Worm (Caenorhabditis elegans) whole organism, mixed stage, embryonic: ENCODE measurements around the gene Y22D7AR.14.

Experiments used
- M03D4.4 ChIP-seq: sonication (generic microtip); optimal IDR thresholded peaks from 2 replicates; lab custom pipeline; 2017; ENCODE audit warnings: mild to moderate bottlenecking, missing genetic modification characterization, missing compliant biosample characterization
- bed-3 ChIP-seq: fragments of 200-800 bp; sonication (Bioruptor generic); optimal IDR thresholded peaks from 3 replicates; lab custom pipeline; 2018; ENCODE audit warnings: mild to moderate bottlenecking, missing genetic modification characterization, moderate library complexity, missing compliant biosample characterization
- blmp-1 ChIP-seq: fragments of 150-350 bp; optimal IDR thresholded peaks from 2 replicates; lab custom pipeline; 2014; ENCODE audit warnings: missing biosample characterization, missing genetic modification characterization
- ceh-39 ChIP-seq: fragments of 150-350 bp; optimal IDR thresholded peaks from 2 replicates; lab custom pipeline; 2014; ENCODE audit warnings: missing biosample characterization, missing genetic modification characterization
- ceh-43 ChIP-seq: fragments of 200-800 bp; sonication (Bioruptor generic); optimal IDR thresholded peaks from 2 replicates; lab custom pipeline; 2018; ENCODE audit warnings: mild to moderate bottlenecking, missing genetic modification characterization, moderate library complexity, missing compliant biosample characterization
- ceh-83 ChIP-seq: fragments of 200-800 bp; sonication (Bioruptor generic); optimal IDR thresholded peaks from 2 replicates; lab custom pipeline; 2018; ENCODE audit warnings: mild to moderate bottlenecking, missing genetic modification characterization, missing compliant biosample characterization
- ces-1 ChIP-seq: fragments of 150-350 bp; optimal IDR thresholded peaks from 2 replicates; lab custom pipeline; 2014; ENCODE audit warnings: missing biosample characterization, missing genetic modification reagents, missing genetic modification characterization
- cnd-1 ChIP-seq: fragments of 200-800 bp; sonication (Bioruptor generic); optimal IDR thresholded peaks from 2 replicates; lab custom pipeline; 2018; ENCODE audit warnings: mild to moderate bottlenecking, missing genetic modification characterization, missing compliant biosample characterization
- drap-1 ChIP-seq: fragments of 200-800 bp; sonication (Bioruptor generic); optimal IDR thresholded peaks from 3 replicates; lab custom pipeline; 2018; ENCODE audit warnings: mild to moderate bottlenecking, missing genetic modification characterization, missing compliant biosample characterization
- elt-1 ChIP-seq: sonication (generic microtip); optimal IDR thresholded peaks from 2 replicates; lab custom pipeline; 2017; ENCODE audit warnings: missing genetic modification characterization, mild to moderate bottlenecking, missing compliant biosample characterization, antibody characterized with exemption, moderate library complexity, borderline replicate concordance; ENCODE audit not compliant: insufficient read depth
- elt-3 ChIP-seq: fragments of 150-350 bp; optimal IDR thresholded peaks from 2 replicates; lab custom pipeline; 2014; ENCODE audit warnings: missing biosample characterization, missing genetic modification characterization
- flh-1 ChIP-seq: fragments of 200-800 bp; sonication (Bioruptor generic); optimal IDR thresholded peaks from 2 replicates; lab custom pipeline; 2018; ENCODE audit warnings: mild to moderate bottlenecking, missing genetic modification characterization, moderate library complexity, missing compliant biosample characterization
- ham-2 ChIP-seq: fragments of 200-800 bp; sonication (Bioruptor generic); optimal IDR thresholded peaks from 2 replicates; lab custom pipeline; 2018; ENCODE audit warnings: mild to moderate bottlenecking, missing genetic modification characterization, missing compliant biosample characterization
- hlh-1 ChIP-seq: fragments of 150-350 bp; optimal IDR thresholded peaks from 2 replicates; lab custom pipeline; 2014; ENCODE audit warnings: missing biosample characterization, missing genetic modification reagents, missing genetic modification characterization
- lin-13 ChIP-seq: fragments of 150-350 bp; optimal IDR thresholded peaks from 2 replicates; lab custom pipeline; 2014; ENCODE audit warnings: missing biosample characterization, missing genetic modification characterization
- lin-32 ChIP-seq: fragments of 200-800 bp; sonication (Bioruptor generic); optimal IDR thresholded peaks from 2 replicates; lab custom pipeline; 2018; ENCODE audit warnings: mild to moderate bottlenecking, missing genetic modification characterization, missing compliant biosample characterization
- lsy-2 ChIP-seq: fragments of 150-350 bp; optimal IDR thresholded peaks from 2 replicates; lab custom pipeline; 2014; ENCODE audit warnings: missing biosample characterization, missing genetic modification characterization
- mab-5 ChIP-seq: fragments of 150-350 bp; optimal IDR thresholded peaks from 2 replicates; lab custom pipeline; 2014; ENCODE audit warnings: missing biosample characterization, missing genetic modification characterization
- mep-1 ChIP-seq: fragments of 150-350 bp; optimal IDR thresholded peaks from 2 replicates; lab custom pipeline; 2017; ENCODE audit warnings: missing biosample characterization, missing genetic modification reagents, missing genetic modification characterization, inconsistent platforms
- mls-2 ChIP-seq: sonication (generic microtip); optimal IDR thresholded peaks from 2 replicates; lab custom pipeline; 2016; ENCODE audit warnings: mild to moderate bottlenecking, missing genetic modification characterization, moderate library complexity, missing compliant biosample characterization
- nhr-12 ChIP-seq: fragments of 150-350 bp; optimal IDR thresholded peaks from 2 replicates; lab custom pipeline; 2014; ENCODE audit warnings: missing biosample characterization, missing genetic modification characterization
- nhr-2 ChIP-seq: fragments of 150-350 bp; optimal IDR thresholded peaks from 2 replicates; lab custom pipeline; 2014; ENCODE audit warnings: missing biosample characterization, missing genetic modification characterization
- nhr-237 ChIP-seq: fragments of 150-350 bp; optimal IDR thresholded peaks from 2 replicates; lab custom pipeline; 2014; ENCODE audit warnings: missing biosample characterization, missing genetic modification characterization
- nhr-28 ChIP-seq: fragments of 150-350 bp; optimal IDR thresholded peaks from 2 replicates; lab custom pipeline; 2014; ENCODE audit warnings: missing biosample characterization, missing genetic modification characterization
- nhr-76 ChIP-seq: sonication (generic microtip); optimal IDR thresholded peaks from 2 replicates; lab custom pipeline; 2017; ENCODE audit warnings: missing biosample characterization, missing genetic modification characterization
- pha-4 ChIP-seq: fragments of 150-350 bp; optimal IDR thresholded peaks from 2 replicates; lab custom pipeline; 2018; ENCODE audit warnings: missing biosample characterization, missing genetic modification reagents, missing genetic modification characterization
- sem-2 ChIP-seq: fragments of 200-800 bp; sonication (Bioruptor generic); optimal IDR thresholded peaks from 2 replicates; lab custom pipeline; 2018; ENCODE audit warnings: mild to moderate bottlenecking, missing genetic modification characterization, missing compliant biosample characterization
- snpc-4 ChIP-seq: fragments of 150-350 bp; optimal IDR thresholded peaks from 2 replicates; lab custom pipeline; 2014; ENCODE audit warnings: missing biosample characterization, missing genetic modification characterization
- sptf-1 ChIP-seq: sonication (generic microtip); optimal IDR thresholded peaks from 2 replicates; lab custom pipeline; 2017; ENCODE audit warnings: mild to moderate bottlenecking, missing genetic modification characterization, moderate library complexity, missing compliant biosample characterization
- tbx-8 ChIP-seq: fragments of 200-800 bp; sonication (Bioruptor generic); optimal IDR thresholded peaks from 2 replicates; lab custom pipeline; 2018; ENCODE audit warnings: mild to moderate bottlenecking, missing genetic modification characterization, moderate library complexity, missing compliant biosample characterization
- unc-120 ChIP-seq: sonication (generic microtip); optimal IDR thresholded peaks from 2 replicates; lab custom pipeline; 2017; ENCODE audit warnings: missing genetic modification characterization, missing compliant biosample characterization; ENCODE audit not compliant: poor library complexity, severe bottlenecking
- unc-39 ChIP-seq: fragments of 150-350 bp; optimal IDR thresholded peaks from 2 replicates; lab custom pipeline; 2014; ENCODE audit warnings: missing biosample characterization, missing genetic modification characterization
- unc-62 ChIP-seq: fragments of 150-350 bp; optimal IDR thresholded peaks from 2 replicates; lab custom pipeline; 2014; ENCODE audit warnings: missing biosample characterization, missing genetic modification reagents, missing genetic modification characterization
- zip-8 ChIP-seq: fragments of 150-350 bp; optimal IDR thresholded peaks from 2 replicates; lab custom pipeline; 2014; ENCODE audit warnings: missing biosample characterization, missing genetic modification characterization
- ztf-11 ChIP-seq: fragments of 150-350 bp; optimal IDR thresholded peaks from 2 replicates; lab custom pipeline; 2014; ENCODE audit warnings: missing biosample characterization, missing genetic modification characterization

Gene Y22D7AR.14

DNA sequence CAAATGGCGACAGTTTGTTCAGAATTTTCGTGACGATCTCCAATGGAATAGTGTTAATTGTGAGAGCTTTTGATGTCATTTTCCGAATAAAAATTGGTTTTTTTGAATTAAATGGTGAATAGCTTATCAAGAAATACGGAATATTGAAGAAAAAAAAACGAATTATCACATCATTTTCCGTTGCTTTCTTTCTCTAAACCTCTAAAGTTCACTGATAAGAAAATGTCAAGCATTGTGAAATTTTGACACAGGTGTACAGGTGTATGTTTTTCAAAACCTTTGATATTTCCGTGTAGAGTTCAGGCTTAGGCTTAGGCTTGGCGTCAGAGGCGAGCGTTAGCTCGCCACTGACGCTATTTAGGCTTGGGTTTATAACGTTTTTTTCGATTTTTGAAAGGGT lies 9.0 kb upstream of the Y22D7AR.14 start, which contains the start of gene fbxa-74:
fbxa-74 (minus strand) TSS at position 145 of the 400 bp plus-strand sequence.
- TF ChIP-seq blmp-1 (no peak), nhr-2 (tag; lab: Kevin White, UChicago) (no peak), lin-32 (no peak), sem-2 (GFP tag; lab: Kevin White, UChicago) (no peak), lin-13 (tag; lab: Kevin White, UChicago) (no peak), elt-3 (tag; lab: Kevin White, UChicago) (no peak), ztf-11 (no peak), unc-39 (tag; lab: Kevin White, UChicago) (no peak), mab-5 (tag; lab: Kevin White, UChicago) (no peak), nhr-76 (no peak), ces-1 (no peak), snpc-4 (no peak), hlh-1 (tag; lab: Kevin White, UChicago) (no peak), mep-1 (tag; lab: Kevin White, UChicago) (no peak), unc-120 (tag; lab: Kevin White, UChicago) (no peak), pha-4 (tag; lab: Kevin White, UChicago) (no peak), drap-1 (GFP tag; lab: Kevin White, UChicago) (no peak), elt-1 (tag; lab: Kevin White, UChicago) (no peak)

DNA sequence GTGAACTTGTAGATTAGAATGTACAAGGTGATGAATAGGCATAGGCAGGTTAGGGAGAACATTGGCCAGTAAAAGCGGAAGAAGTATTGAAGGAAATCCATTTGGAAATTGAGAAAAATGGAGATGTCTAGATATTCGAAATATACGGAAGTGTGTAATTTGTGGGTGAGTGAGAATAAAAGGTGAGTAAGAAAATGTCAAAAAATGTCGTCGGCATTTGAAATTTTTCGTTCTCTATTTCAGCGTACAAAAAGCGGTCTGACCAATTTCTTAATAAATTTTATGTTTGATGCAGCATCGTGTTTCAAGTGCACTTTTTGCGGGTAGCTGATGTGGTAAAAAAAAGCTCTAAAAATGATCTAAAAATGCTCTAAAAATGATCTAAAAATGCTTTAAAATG lies 5.2 kb upstream of the Y22D7AR.14 start, which contains the start of gene srd-64:
srd-64 (minus strand) TSS at position 101 of the 400 bp plus-strand sequence.
- TF ChIP-seq blmp-1 (no peak), unc-120 (tag; lab: Kevin White, UChicago) (no peak), lin-32 (no peak), nhr-76 (no peak), snpc-4 (no peak)

DNA sequence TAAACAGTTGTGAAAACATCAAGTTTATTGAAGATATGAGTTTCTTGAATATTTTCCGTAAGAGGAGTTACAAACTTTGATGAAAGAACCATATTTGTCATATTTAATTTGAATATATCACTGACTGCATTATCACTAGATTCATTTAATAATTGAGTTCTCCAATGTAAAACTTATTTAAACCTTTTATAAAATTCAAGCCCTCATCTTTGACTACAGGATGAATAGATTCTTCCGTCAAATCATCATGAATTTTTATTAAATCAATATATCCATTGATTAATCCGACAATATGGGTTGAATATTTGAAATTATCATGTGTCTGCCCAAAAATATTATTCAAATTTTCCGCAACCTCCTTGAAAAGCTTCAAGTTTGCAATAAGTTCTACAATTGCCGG lies 1.8 kb downstream of the Y22D7AR.14 start, which contains the start of gene Y22D7AR.7:
Y22D7AR.7 (minus strand) TSS at position 101 of the 400 bp plus-strand sequence.
- TF ChIP-seq unc-39 (tag; lab: Kevin White, UChicago) (no peak), flh-1 (GFP tag; lab: Kevin White, UChicago) (no peak), lin-32 (no peak), lin-13 (tag; lab: Kevin White, UChicago) (no peak), zip-8 (tag; lab: Kevin White, UChicago) (no peak), nhr-2 (tag; lab: Kevin White, UChicago) (no peak), bed-3 (no peak), elt-1 (tag; lab: Kevin White, UChicago) (no peak)

DNA sequence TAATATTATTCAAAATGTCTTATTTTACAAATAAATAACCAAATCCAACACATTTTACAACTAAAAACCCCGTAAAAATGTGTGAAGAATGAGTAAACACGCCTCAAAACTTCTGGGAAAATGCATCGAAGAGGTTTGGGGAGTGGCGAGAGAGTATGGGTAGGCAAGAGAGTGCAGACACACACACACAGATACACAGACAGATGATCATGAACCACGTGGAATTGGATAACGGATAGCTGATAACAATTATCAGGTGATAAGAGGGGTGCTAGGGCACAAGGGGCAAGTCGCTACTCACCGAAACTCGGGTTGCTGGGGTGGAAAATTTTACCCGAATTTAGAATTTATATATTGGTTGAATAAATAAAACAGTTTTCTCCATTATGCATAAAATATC lies 7.6 kb downstream of the Y22D7AR.14 start:
- TF ChIP-seq unc-120 (tag; lab: Kevin White, UChicago) (peak; percentile 10), drap-1 (GFP tag; lab: Kevin White, UChicago) (no peak), lin-32 (no peak), zip-8 (tag; lab: Kevin White, UChicago) (no peak), elt-3 (tag; lab: Kevin White, UChicago) (peak; percentile 86), ceh-83 (GFP tag; lab: Kevin White, UChicago) (no peak)

DNA sequence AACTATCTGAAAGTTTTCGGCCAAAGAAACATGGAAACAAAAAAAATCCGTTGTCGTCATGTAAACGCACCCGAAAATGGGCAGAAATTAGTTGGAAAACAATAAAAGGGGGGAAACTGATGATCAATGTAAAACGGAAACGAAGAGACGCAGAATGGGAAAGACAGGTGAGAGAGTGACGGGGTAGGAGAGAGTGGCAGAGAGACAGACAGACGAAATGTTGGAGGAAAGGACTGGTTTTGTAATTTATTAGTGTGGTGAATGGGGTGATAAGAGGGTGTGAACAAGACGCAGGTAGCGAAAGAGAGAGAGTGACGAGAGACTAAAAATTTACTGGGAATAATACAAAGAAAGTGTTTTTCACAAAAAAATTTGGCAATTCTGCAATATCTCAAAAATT lies 8.8 kb downstream of the Y22D7AR.14 start:
- TF ChIP-seq flh-1 (GFP tag; lab: Kevin White, UChicago), result no peak
- no peak for TF ChIP-seq lin-13 (tag; lab: Kevin White, UChicago)
- peak; percentile 3 for TF ChIP-seq cnd-1 (tag; lab: Kevin White, UChicago)
- no peak for TF ChIP-seq lsy-2 (tag; lab: Kevin White, UChicago)
- no peak for TF ChIP-seq ceh-83 (GFP tag; lab: Kevin White, UChicago)
- TF ChIP-seq sptf-1 (tag; lab: Kevin White, UChicago), result no peak
- no peak for TF ChIP-seq ham-2
- TF ChIP-seq elt-1 (tag; lab: Kevin White, UChicago), result no peak
- TF ChIP-seq nhr-28 (tag; lab: Kevin White, UChicago), result peak; percentile 8
- no peak for TF ChIP-seq ztf-11
- no peak for TF ChIP-seq sem-2 (GFP tag; lab: Kevin White, UChicago)
- TF ChIP-seq mls-2 (tag; lab: Kevin White, UChicago), result no peak
- peak; percentile 13 for TF ChIP-seq pha-4 (tag; lab: Kevin White, UChicago)
- peak; percentile 36 for TF ChIP-seq drap-1 (GFP tag; lab: Kevin White, UChicago)
- no peak for TF ChIP-seq mep-1 (tag; lab: Kevin White, UChicago)
- TF ChIP-seq hlh-1 (tag; lab: Kevin White, UChicago), result peak; percentile 10
- no peak for TF ChIP-seq nhr-76
- TF ChIP-seq unc-62 (GFP tag; lab: Kevin White, UChicago), result peak; percentile 16
- TF ChIP-seq M03D4.4 (tag; lab: Kevin White, UChicago), result no peak
- TF ChIP-seq bed-3, result no peak
- TF ChIP-seq tbx-8 (GFP tag; lab: Kevin White, UChicago), result no peak
- TF ChIP-seq unc-120 (tag; lab: Kevin White, UChicago), result peak; percentile 18
- no peak for TF ChIP-seq nhr-2 (tag; lab: Kevin White, UChicago)
- TF ChIP-seq zip-8 (tag; lab: Kevin White, UChicago), result no peak
- TF ChIP-seq snpc-4, result no peak
- no peak for TF ChIP-seq lin-32
- TF ChIP-seq ces-1, result no peak
- TF ChIP-seq nhr-12 (tag; lab: Kevin White, UChicago), result no peak
- TF ChIP-seq ceh-43 (GFP tag; lab: Kevin White, UChicago), result no peak
- peak; percentile 90 for TF ChIP-seq elt-3 (tag; lab: Kevin White, UChicago)
- TF ChIP-seq nhr-237 (tag; lab: Kevin White, UChicago), result peak; percentile 74
- TF ChIP-seq unc-39 (tag; lab: Kevin White, UChicago), result no peak
- no peak for TF ChIP-seq ceh-39 (tag; lab: Kevin White, UChicago)
- TF ChIP-seq blmp-1, result no peak
- TF ChIP-seq mab-5 (tag; lab: Kevin White, UChicago), result peak; percentile 79
